Fruit fly (Drosophila melanogaster): Measurements from ENCODE around the gene CG17776.

The CG17776 gene

dm6 chrX:2168485-2169199 is 15.9 kb upstream of the CG17776 start (continued):
- TF ChIP-seq Opbp (GFP tag; IDR thresholded peaks at IDR 0.05; ENCODE audit: partially characterized antibody) (no peak), nerfin-2 (GFP tag; IDR thresholded peaks at IDR 0.05; ENCODE audit: partially characterized antibody) (no peak), chinmo (GFP tag; IDR thresholded peaks at IDR 0.05; ENCODE audit: partially characterized antibody) (0 out of 4 replicates have a peak, but pooled peaks have one; percentile 57), Sox102F (GFP tag; optimal IDR thresholded peaks at IDR 0.05) (no peak), sr (GFP tag; IDR thresholded peaks at IDR 0.05) (peak; percentile 46; the same call in 1 of the 3 replicates), CG17612 (GFP tag; IDR thresholded peaks at IDR 0.05) (no peak), hb (GFP tag; IDR thresholded peaks at IDR 0.05; ENCODE audit: partially characterized antibody) (no peak), pho (GFP tag; optimal IDR thresholded peaks at IDR 0.05) (no peak)

- TF ChIP-seq emc (GFP tag; optimal IDR thresholded peaks at IDR 0.05) = no peak
- TF ChIP-seq Asciz (GFP tag; optimal IDR thresholded peaks at IDR 0.05) = no peak
- TF ChIP-seq Dref (GFP tag; IDR thresholded peaks at IDR 0.05) = peak; percentile 35; the same call in 1 of the 2 replicates
- no peak for TF ChIP-seq scrt (GFP tag; optimal IDR thresholded peaks at IDR 0.05)
- TF ChIP-seq CG10321 (GFP tag; IDR thresholded peaks at IDR 0.05) = no peak
- no peak for TF ChIP-seq lov (optimal IDR thresholded peaks at IDR 0.05)
- no peak for TF ChIP-seq lov (GFP tag; IDR thresholded peaks at IDR 0.05)
- TF ChIP-seq wor (GFP tag; IDR thresholded peaks at IDR 0.05) = no peak
- TF ChIP-seq stc (GFP tag; IDR thresholded peaks at IDR 0.05) = no peak
- peak; percentile 27 for TF ChIP-seq Myb (GFP tag; optimal IDR thresholded peaks at IDR 0.05)
- no peak for TF ChIP-seq mirr (GFP tag; optimal IDR thresholded peaks at IDR 0.05)
- no peak for TF ChIP-seq CG4617 (GFP tag; optimal IDR thresholded peaks at IDR 0.05; ENCODE audit: borderline replicate concordance)
- TF ChIP-seq CG18476 (GFP tag; optimal IDR thresholded peaks at IDR 0.05) = no peak
- no peak for TF ChIP-seq CG43689 (GFP tag; IDR thresholded peaks at IDR 0.05)
- TF ChIP-seq pzg (GFP tag; optimal IDR thresholded peaks at IDR 0.05) = peak; percentile 51
- TF ChIP-seq ftz-f1 (GFP tag; optimal IDR thresholded peaks at IDR 0.05) = no peak
- TF ChIP-seq Mad (GFP tag; optimal IDR thresholded peaks at IDR 0.05) = no peak
- no peak for TF ChIP-seq CG4404 (GFP tag; IDR thresholded peaks at IDR 0.05)
- no peak for TF ChIP-seq CG18764 (GFP tag; optimal IDR thresholded peaks at IDR 0.05)
- peak; percentile 28 for TF ChIP-seq trem (tag; optimal IDR thresholded peaks at IDR 0.05)
- no peak for TF ChIP-seq Abd-B (GFP tag; optimal IDR thresholded peaks at IDR 0.05)
- TF ChIP-seq sc (optimal IDR thresholded peaks at IDR 0.05) = no peak
- no peak for TF ChIP-seq sc (GFP tag; optimal IDR thresholded peaks at IDR 0.05)
- TF ChIP-seq hbn (GFP tag; IDR thresholded peaks at IDR 0.05; ENCODE audit: partially characterized antibody) = no peak
- no peak for TF ChIP-seq al (GFP tag; IDR thresholded peaks at IDR 0.05)
- no peak for TF ChIP-seq CG12744 (GFP tag; optimal IDR thresholded peaks at IDR 0.05)
- no peak for TF ChIP-seq CG12104 (GFP tag; optimal IDR thresholded peaks at IDR 0.05)
- peak; percentile 30 for TF ChIP-seq BEAF-32 (GFP tag; optimal IDR thresholded peaks at IDR 0.05)
- peak; percentile 19 for TF ChIP-seq Med (GFP tag)
- peak; percentile 12 for TF ChIP-seq CG15514 (GFP tag; optimal IDR thresholded peaks at IDR 0.05)
- TF ChIP-seq Ets65A (GFP tag) = no peak
- peak; percentile 27 for TF ChIP-seq Sry-δ (GFP tag; optimal IDR thresholded peaks at IDR 0.05)
- no peak for TF ChIP-seq Atf3 (GFP tag; optimal IDR thresholded peaks at IDR 0.05)
- TF ChIP-seq crp (GFP tag; optimal IDR thresholded peaks at IDR 0.05) = no peak
- TF ChIP-seq CG17186 (GFP tag; optimal IDR thresholded peaks at IDR 0.05) = no peak
- peak; percentile 41 for TF ChIP-seq hkb (optimal IDR thresholded peaks at IDR 0.05)
- no peak for TF ChIP-seq hkb (GFP tag; IDR thresholded peaks at IDR 0.05)
- TF ChIP-seq kay (GFP tag; optimal IDR thresholded peaks at IDR 0.05) = no peak
- TF ChIP-seq shn (GFP tag; optimal IDR thresholded peaks at IDR 0.05) = no peak
- TF ChIP-seq tio (GFP tag; optimal IDR thresholded peaks at IDR 0.05) = no peak
- TF ChIP-seq pan (optimal IDR thresholded peaks at IDR 0.05) = no peak
- no peak for TF ChIP-seq pan (GFP tag; optimal IDR thresholded peaks at IDR 0.05 in 1 of 2, IDR thresholded peaks at IDR 0.05 in 1 of 2)
Observed at dm6 chrX:2170424-2170823, 14.1 kb upstream of the CG17776 start.
